Fruit fly (Drosophila melanogaster): Measurements from ENCODE around the gene CG14062.

The CG14062 gene

DNA sequence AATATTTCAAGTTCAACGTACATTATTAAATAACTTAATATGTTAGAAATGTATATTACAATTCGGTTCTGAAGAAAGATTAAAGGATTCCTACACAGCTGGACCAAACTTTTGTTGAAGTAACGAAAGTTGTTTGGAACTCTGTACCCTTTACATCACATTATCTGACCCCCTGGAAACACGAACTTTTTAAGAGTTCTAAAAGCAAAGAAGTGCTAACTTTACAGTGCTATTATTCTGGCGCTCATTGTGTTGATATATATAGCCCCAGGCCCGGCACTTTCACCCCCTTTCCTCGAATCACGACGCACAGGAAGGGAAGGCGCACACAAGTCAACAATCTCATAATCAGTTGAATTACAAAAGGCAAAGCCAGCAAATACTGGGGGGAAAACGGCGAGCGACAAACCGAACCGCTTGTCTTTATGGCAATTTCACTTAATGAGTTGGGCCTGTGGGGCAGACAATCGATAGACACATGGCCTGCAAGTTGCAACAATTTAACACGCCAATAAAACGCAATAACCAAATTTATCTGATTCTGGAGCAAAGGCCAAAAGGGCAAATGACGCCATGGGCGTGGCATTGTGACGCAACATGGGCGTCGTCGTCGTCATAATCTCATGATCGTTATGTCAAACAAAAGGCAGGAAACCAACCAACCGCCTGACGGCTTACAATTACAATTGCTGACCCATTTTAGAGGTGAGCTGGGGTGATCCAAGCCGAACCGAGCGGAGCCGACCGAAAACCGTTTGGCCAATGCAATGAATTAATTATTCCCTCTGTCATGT lies 13.3 kb downstream of the CG14062 start (continued):
- TF ChIP-seq Smox (GFP tag; optimal IDR thresholded peaks at IDR 0.05) (peak; percentile 28), salr (GFP tag; optimal IDR thresholded peaks at IDR 0.05) (peak in 1 of 2 experiments; percentile 71), Lpt (GFP tag; optimal IDR thresholded peaks at IDR 0.05) (peak; percentile 19), Hr39 (GFP tag; optimal IDR thresholded peaks at IDR 0.05) (peak; percentile 38), CG10669 (GFP tag; optimal IDR thresholded peaks at IDR 0.05) (peak; percentile 30), Eip78C (GFP tag) (peak; percentile 83), net (GFP tag; optimal IDR thresholded peaks at IDR 0.05) (peak; percentile 42), CG11294 (GFP tag; IDR thresholded peaks at IDR 0.05) (no peak)

dm6 chr3R:28628696-28629095 lies 14.0 kb downstream of the CG14062 start:
- TF ChIP-seq dsx (GFP tag; optimal IDR thresholded peaks at IDR 0.05; ENCODE audit: poor library complexity, severe bottlenecking) (no peak), CG10631 (GFP tag; optimal IDR thresholded peaks at IDR 0.05) (no peak), CG6808 (GFP tag; optimal IDR thresholded peaks at IDR 0.05) (no peak), fd85E (GFP tag; optimal IDR thresholded peaks at IDR 0.05) (no peak), Sox15 (GFP tag; optimal IDR thresholded peaks at IDR 0.05) (no peak), CG8119 (GFP tag; IDR thresholded peaks at IDR 0.05) (no peak), achi (GFP tag; optimal IDR thresholded peaks at IDR 0.05) (no peak), Ets21C (GFP tag; optimal IDR thresholded peaks at IDR 0.05) (no peak), Sox14 (GFP tag; optimal IDR thresholded peaks at IDR 0.05) (no peak), eg (GFP tag; IDR thresholded peaks at IDR 0.05) (no peak), Hr4 (GFP tag; optimal IDR thresholded peaks at IDR 0.05) (no peak), CG11294 (GFP tag; IDR thresholded peaks at IDR 0.05) (no peak), fd59A (GFP tag; optimal IDR thresholded peaks at IDR 0.05) (no peak), CG3919 (GFP tag; optimal IDR thresholded peaks at IDR 0.05) (no peak), Eip78C (GFP tag) (no peak)

- TF ChIP-seq Eip75B (GFP tag; optimal IDR thresholded peaks at IDR 0.05) (no peak), cyc (GFP tag; optimal IDR thresholded peaks at IDR 0.05) (no peak), CG6792 (GFP tag; optimal IDR thresholded peaks at IDR 0.05) (no peak), CG6163 (GFP tag; IDR thresholded peaks at IDR 0.05) (no peak), CG8119 (GFP tag; IDR thresholded peaks at IDR 0.05) (0 out of 3 replicates have a peak, but pooled peaks have one; percentile 16), CG11902 (GFP tag; optimal IDR thresholded peaks at IDR 0.05) (no peak), CG8632 (GFP tag; optimal IDR thresholded peaks at IDR 0.05) (no peak), esn (GFP tag; optimal IDR thresholded peaks at IDR 0.05) (no peak), svp (GFP tag) (peak; percentile 33)
Measured at dm6 chr3R:28627267-28627666, 15.4 kb downstream of the CG14062 start.

dm6 chr3R:28623564-28623963 lies 19.1 kb downstream of the CG14062 start:
- TF ChIP-seq CG6854 (GFP tag; optimal IDR thresholded peaks at IDR 0.05) (no peak), eg (GFP tag; IDR thresholded peaks at IDR 0.05) (peak; percentile 66; the same call in 2 of the 3 replicates), CG4318 (GFP tag; optimal IDR thresholded peaks at IDR 0.05) (peak; percentile 38), dsx (GFP tag; optimal IDR thresholded peaks at IDR 0.05; ENCODE audit: poor library complexity, severe bottlenecking) (peak; percentile 40), ss (GFP tag; optimal IDR thresholded peaks at IDR 0.05) (peak in 1 of 2 experiments; percentile 38), Gug (GFP tag; IDR thresholded peaks at IDR 0.05) (peak; percentile 55), topi (GFP tag; optimal IDR thresholded peaks at IDR 0.05) (peak; percentile 21), Sox102F (GFP tag; optimal IDR thresholded peaks at IDR 0.05) (peak; percentile 29), CG3919 (GFP tag; optimal IDR thresholded peaks at IDR 0.05) (peak; percentile 51), CG1621 (tag; optimal IDR thresholded peaks at IDR 0.05) (no peak), svp (GFP tag) (peak; percentile 74), CG6276 (GFP tag; optimal IDR thresholded peaks at IDR 0.05) (peak; percentile 57), CG8319 (GFP tag; optimal IDR thresholded peaks at IDR 0.05) (peak; percentile 22), Eip75B (GFP tag; optimal IDR thresholded peaks at IDR 0.05) (peak; percentile 46), CG16779 (tag; optimal IDR thresholded peaks at IDR 0.05) (no peak), CG32006 (GFP tag; optimal IDR thresholded peaks at IDR 0.05) (peak; percentile 80), Hr4 (GFP tag; optimal IDR thresholded peaks at IDR 0.05) (peak; percentile 75), spab (GFP tag; optimal IDR thresholded peaks at IDR 0.05) (peak; percentile 38), net (GFP tag; optimal IDR thresholded peaks at IDR 0.05) (peak; percentile 46), Met (GFP tag; optimal IDR thresholded peaks at IDR 0.05) (peak; percentile 39), CG7368 (GFP tag; optimal IDR thresholded peaks at IDR 0.05) (peak; percentile 28), Ets21C (GFP tag; optimal IDR thresholded peaks at IDR 0.05) (no peak), salr (GFP tag; optimal IDR thresholded peaks at IDR 0.05) (peak in 1 of 2 experiments; percentile 2), Blimp-1 (GFP tag; optimal IDR thresholded peaks at IDR 0.05) (no peak), CG3032 (tag; optimal IDR thresholded peaks at IDR 0.05) (peak; percentile 32)

Data from whole organism, prepupa.